Worm (Caenorhabditis elegans) whole organism, midembryonic: ENCODE measurements around the gene unc-104.
A peak's percentile ranks its signal among the peaks of the same experiment; 100 is the strongest.

Experiments
- T22C8.4 ChIP-seq: fragments of 200-800 bp; sonication (Bioruptor generic); IDR thresholded peaks from 2 replicates; pipeline ENCODE4 v1.3.6; 2022; ENCODE audit warnings: missing genetic modification characterization, missing compliant biosample characterization
- cog-1 ChIP-seq: sonication (generic microtip); optimal IDR thresholded peaks from 2 replicates; lab custom pipeline; 2016; ENCODE audit warnings: missing genetic modification characterization, missing compliant biosample characterization
- flt-1 ChIP-seq: fragments of 200-800 bp; sonication (Bioruptor generic); IDR thresholded peaks from 2 replicates; pipeline ENCODE4 v1.3.6; 2022; ENCODE audit warnings: missing genetic modification characterization, missing compliant biosample characterization
- klf-2 ChIP-seq: fragments of 200-800 bp; sonication (Bioruptor generic); conservative IDR thresholded peaks from 2 replicates; pipeline ENCODE4 v1.3.6; 2022; ENCODE audit warnings: missing genetic modification reagents, missing genetic modification characterization, missing compliant biosample characterization
- med-1 ChIP-seq: sonication (generic microtip); optimal IDR thresholded peaks from 2 replicates; lab custom pipeline; 2017; ENCODE audit warnings: missing genetic modification characterization, mild to moderate bottlenecking, missing compliant biosample characterization, antibody characterized with exemption, missing genetic modification reagents; ENCODE audit not compliant: insufficient read depth
- ref-1 ChIP-seq: fragments of 200-800 bp; sonication (Bioruptor generic); conservative IDR thresholded peaks from 2 replicates; pipeline ENCODE4 v1.3.6; 2022; ENCODE audit warnings: missing genetic modification reagents, missing genetic modification characterization, missing compliant biosample characterization
- tab-1 ChIP-seq: fragments of 200-800 bp; sonication (Bioruptor generic); IDR thresholded peaks from 2 replicates; pipeline ENCODE4 v1.3.6; 2022; ENCODE audit warnings: missing genetic modification characterization, missing compliant biosample characterization
- ztf-23 ChIP-seq: fragments of 200-800 bp; sonication (Bioruptor generic); IDR thresholded peaks from 2 replicates; pipeline ENCODE4 v1.3.6; 2022; ENCODE audit warnings: missing genetic modification reagents, missing genetic modification characterization, missing compliant biosample characterization
- ztf-29 ChIP-seq: fragments of 200-800 bp; sonication (Bioruptor generic); IDR thresholded peaks from 2 replicates; pipeline ENCODE4 v1.3.6; 2022; ENCODE audit warnings: missing genetic modification reagents, missing genetic modification characterization, missing compliant biosample characterization

unc-104 gene

DNA sequence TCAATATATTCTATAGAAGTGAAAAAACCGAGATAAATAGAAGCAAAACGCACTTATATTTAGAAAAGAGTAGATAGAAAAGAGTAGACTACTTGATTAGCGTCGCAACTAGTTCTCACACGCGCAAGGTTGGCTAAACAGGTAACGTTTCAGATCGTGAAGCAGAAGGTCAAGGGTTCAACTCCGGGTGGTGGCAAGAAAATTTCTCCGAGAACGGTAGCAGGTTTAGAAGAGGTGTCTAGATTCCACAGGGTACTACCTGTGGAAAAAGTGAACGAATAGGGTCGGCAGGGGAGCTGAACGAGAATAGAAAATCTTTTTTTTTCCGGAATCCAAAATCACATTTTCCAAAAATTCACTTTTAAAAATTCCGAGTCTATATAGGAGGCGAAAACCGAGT lies 47.3 kb downstream of the unc-104 start:
- TF ChIP-seq ref-1 (GFP tag; lab: Robert Waterston, UW) (0 out of 2 replicates have a peak, but pooled peaks have one; percentile 34), flt-1 (GFP tag; lab: Robert Waterston, UW) (peak; percentile 72; the same call in 1 of the 2 replicates), klf-2 (GFP tag; lab: Robert Waterston, UW) (0 out of 2 replicates have a peak, but pooled peaks have one; percentile 19), ztf-23 (peak; percentile 49; the same call in 1 of the 2 replicates), tab-1 (GFP tag; lab: Robert Waterston, UW) (peak; percentile 15; the same call in 1 of the 2 replicates)

DNA sequence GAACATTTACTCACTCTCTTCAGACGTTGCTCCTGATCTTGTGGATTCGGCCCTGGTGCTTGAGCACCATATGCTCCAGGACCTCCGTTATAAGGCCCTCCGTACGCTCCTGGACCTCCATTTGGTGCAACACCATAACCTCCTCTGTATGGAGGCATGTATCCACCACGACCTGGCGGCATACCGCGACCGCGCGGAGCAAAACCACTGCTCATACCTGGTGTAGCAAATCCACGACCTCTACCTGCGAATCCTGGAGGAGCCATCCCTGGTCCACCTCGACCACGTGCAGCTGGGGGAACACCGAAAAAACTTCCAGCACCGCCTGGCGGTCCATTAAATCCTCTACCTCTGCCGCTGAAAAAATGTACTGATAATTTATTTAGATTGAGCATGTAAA lies 54.7 kb downstream of the unc-104 start:
- 0 out of 2 replicates have a peak, but pooled peaks have one; percentile 59 for TF ChIP-seq tab-1 (GFP tag; lab: Robert Waterston, UW)
- TF ChIP-seq ref-1 (GFP tag; lab: Robert Waterston, UW) = no peak

DNA sequence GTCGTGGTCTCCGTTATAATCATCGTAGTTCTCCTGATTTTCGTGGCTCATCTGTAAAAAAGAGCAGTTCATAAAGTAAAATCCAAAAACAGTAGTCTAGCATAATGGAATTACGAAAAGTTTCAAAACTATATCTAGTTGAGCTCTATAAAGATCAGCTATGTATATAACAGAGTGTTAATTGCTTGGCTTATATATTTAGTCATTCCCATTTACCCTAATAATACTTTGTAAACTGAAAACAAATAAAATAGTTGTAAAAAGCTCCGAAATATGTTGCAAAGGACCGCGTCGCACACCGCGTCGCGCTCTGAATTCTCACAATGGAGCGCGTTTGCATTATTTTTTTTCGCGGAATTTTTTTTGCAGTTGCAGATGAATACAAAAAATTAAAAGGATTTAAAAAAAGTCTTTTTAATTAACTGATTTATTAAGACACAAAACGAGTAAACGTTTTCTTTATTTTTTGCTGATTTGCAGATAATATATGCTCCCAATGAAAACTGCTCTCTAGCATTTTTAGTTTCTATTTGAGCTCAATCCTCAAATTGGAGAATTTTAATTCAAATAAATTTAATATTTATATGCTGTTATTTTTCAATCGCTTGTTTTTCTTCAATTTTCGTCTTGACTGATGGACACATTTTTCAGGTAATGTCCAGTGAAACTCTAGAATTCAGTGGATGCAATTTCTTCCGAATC lies 55.4 kb downstream of the unc-104 start, which contains the start of the genes tcer-1 and ZK1127.5:
TSS of gene tcer-1 (minus strand) at position 51 of the 702 bp plus-strand sequence.
TSS of gene ZK1127.5 (plus strand) at position 652 of the 702 bp plus-strand sequence.
- TF ChIP-seq tab-1 (GFP tag; lab: Robert Waterston, UW) = no peak
- no peak for TF ChIP-seq ztf-29
- no peak for TF ChIP-seq T22C8.4

DNA sequence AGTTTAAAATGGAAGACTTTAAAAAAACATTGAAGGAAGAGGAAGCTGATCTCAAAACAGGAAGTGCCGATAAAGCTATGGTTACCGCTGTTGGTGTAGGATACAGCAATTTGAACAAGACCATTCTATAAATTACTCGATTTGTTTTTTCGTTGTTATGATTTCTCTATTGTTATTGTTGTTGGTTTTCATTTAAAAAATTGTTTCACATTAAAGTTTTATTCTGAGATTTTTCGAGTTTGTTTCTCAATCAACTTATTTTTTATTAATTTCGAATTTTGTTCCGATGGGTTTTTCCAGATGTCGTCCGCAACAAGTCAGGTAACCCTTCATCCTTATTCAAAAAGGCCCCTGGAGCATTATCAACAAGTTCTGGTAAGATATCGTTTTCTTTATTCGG lies 57.0 kb downstream of the unc-104 start, which contains the start of gene ZK1127.12:
TSS of gene ZK1127.12 (plus strand) at position 301 of the 400 bp plus-strand sequence.
- TF ChIP-seq flt-1 (GFP tag; lab: Robert Waterston, UW) = no peak

DNA sequence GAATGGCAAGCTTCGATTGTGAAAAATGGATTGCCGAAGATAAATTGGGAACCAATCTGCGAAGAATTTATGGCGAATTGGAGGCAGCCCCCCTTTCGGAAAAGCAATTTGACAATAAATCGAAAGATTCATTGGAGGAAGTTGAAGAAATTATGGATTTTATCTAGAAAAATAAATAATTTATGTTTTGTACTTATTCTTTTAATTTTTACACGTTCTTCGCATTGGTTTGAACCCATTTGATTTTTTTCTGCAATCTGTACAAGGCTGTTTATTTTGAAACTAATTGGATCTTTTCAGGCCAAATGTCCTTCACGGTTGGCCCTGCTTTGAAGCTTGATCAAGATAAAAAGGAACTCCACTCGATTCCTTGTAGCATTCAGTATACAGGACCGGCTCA lies 58.2 kb downstream of the unc-104 start, which contains the start of gene ZK1127.13:
TSS of gene ZK1127.13 (plus strand) at position 301 of the 400 bp plus-strand sequence.
- TF ChIP-seq ztf-29 (no peak), med-1 (no peak), T22C8.4 (no peak), klf-2 (GFP tag; lab: Robert Waterston, UW) (no peak), cog-1 (tag; lab: Kevin White, UChicago) (no peak), ztf-23 (no peak), ref-1 (GFP tag; lab: Robert Waterston, UW) (no peak), flt-1 (GFP tag; lab: Robert Waterston, UW) (no peak), tab-1 (GFP tag; lab: Robert Waterston, UW) (no peak)

DNA sequence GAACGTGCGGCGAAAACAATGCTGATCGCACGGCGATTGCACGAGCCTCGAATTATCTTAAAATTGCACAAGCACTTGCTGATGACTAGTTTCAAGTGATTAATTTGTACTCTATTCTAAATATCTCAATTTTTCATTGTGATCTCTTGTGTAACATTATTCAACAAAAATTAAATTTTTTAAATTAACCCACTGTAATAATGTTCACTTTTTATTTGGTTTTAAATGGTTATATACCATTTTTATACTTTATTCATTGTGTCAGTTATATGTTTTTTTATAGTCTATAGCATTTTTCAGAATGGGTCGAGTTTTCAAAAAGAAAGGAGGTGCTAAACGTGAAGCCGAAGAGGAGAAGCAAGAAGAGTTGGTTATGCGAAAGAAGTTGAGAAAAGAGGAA lies 58.9 kb downstream of the unc-104 start, which contains the start of gene ZK1127.4:
TSS of gene ZK1127.4 (plus strand) at position 301 of the 400 bp plus-strand sequence.
- no peak for TF ChIP-seq flt-1 (GFP tag; lab: Robert Waterston, UW)
- TF ChIP-seq klf-2 (GFP tag; lab: Robert Waterston, UW) = no peak
- TF ChIP-seq ztf-29 = no peak
- no peak for TF ChIP-seq T22C8.4
- TF ChIP-seq cog-1 (tag; lab: Kevin White, UChicago) = no peak
- no peak for TF ChIP-seq med-1
- no peak for TF ChIP-seq ref-1 (GFP tag; lab: Robert Waterston, UW)
- TF ChIP-seq ztf-23 = no peak
- TF ChIP-seq tab-1 (GFP tag; lab: Robert Waterston, UW) = no peak

DNA sequence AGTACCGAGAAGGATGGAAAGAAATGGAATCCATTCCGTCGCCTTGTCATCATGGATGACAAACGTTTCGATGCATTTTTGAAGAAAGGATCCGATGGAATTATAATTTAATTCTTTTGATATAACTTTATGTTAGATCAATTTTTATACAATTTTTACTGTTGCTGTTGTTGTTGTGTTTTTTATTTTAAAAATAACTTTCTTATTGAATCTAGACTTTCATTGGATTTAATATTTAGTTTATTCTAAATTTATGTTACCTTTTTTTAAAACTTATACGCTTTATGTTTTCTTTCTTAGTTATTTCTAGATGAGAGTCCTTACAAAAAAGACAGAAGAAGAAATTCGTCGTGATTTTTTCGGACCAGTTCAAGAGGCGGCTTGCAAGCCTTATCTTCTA lies 60.2 kb downstream of the unc-104 start, which contains the start of gene ZK1127.3:
TSS of gene ZK1127.3 (plus strand) at position 301 of the 400 bp plus-strand sequence.
- TF ChIP-seq flt-1 (GFP tag; lab: Robert Waterston, UW) (no peak), med-1 (no peak), cog-1 (tag; lab: Kevin White, UChicago) (no peak), ref-1 (GFP tag; lab: Robert Waterston, UW) (no peak), T22C8.4 (no peak), tab-1 (GFP tag; lab: Robert Waterston, UW) (no peak), ztf-29 (no peak), ztf-23 (no peak), klf-2 (GFP tag; lab: Robert Waterston, UW) (no peak)

DNA sequence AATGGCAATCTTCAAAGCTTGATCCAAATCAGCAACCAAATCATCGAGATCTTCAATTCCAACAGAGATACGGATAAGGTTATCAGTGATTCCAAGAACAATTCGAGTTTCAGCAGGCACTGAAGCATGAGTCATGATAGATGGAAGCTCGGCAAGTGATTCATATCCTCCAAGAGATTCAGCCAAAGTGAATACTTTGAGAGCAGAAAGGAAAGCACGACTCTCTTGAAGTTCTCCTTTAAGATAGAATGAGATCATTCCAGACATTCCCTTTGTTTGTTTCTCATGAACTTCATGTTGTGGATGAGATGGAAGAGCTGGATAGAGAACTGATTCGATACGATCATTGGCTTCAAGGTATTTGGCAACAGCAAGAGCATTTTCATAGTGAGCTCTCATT lies 61.5 kb downstream of the unc-104 start:
- TF ChIP-seq med-1 (no peak), flt-1 (GFP tag; lab: Robert Waterston, UW) (no peak), ztf-23 (no peak), cog-1 (tag; lab: Kevin White, UChicago) (no peak), T22C8.4 (no peak)

DNA sequence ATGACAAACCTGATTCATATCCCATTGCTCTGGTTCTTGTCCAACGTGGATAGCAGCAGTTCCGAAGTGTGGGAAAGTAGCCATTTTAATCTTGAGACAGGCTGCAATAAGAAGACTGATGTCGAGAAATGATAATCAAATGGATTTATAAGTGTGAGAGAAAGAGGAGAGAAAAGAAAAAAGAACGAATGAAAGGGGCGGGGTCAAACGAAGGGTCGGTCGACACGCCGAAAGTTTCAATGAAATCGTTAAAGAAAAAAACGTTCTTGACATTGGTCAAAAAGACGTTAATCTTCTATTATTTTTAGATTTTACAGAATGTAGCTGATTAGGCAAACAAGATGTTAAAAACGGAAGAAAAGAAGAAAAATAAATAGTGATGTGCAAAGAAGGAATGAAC lies 63.1 kb downstream of the unc-104 start, which contains the start of gene cth-2:
TSS of gene cth-2 (minus strand) at position 101 of the 400 bp plus-strand sequence.
- no peak for TF ChIP-seq cog-1 (tag; lab: Kevin White, UChicago)
- no peak for TF ChIP-seq ztf-23
- no peak for TF ChIP-seq T22C8.4
- TF ChIP-seq klf-2 (GFP tag; lab: Robert Waterston, UW) = no peak

DNA sequence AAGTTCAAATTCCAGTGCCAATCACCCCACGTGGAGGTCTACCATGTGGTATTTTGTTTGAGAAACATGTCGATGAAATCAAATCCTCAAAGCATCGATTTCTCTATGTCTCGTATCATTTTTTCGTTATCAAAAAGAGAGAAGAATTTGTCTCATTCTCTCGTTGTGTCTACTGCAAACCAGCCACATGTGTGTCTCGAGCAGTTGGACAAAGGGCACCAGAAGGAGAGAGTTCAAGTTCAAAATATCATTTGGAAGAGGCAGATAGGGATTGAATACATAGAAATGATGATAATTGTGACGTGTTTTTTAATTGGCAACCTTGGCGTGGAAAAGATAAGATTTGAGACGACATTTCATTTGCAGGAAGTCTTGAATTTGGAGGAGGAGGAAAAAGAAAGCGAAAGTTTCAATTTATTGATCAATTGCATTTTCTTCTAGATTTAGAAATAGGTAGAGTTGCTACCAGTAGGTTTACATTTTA lies 64.5 kb downstream of the unc-104 start:
- TF ChIP-seq cog-1 (tag; lab: Kevin White, UChicago) = no peak
- TF ChIP-seq flt-1 (GFP tag; lab: Robert Waterston, UW) = no peak
- TF ChIP-seq klf-2 (GFP tag; lab: Robert Waterston, UW) = no peak

DNA sequence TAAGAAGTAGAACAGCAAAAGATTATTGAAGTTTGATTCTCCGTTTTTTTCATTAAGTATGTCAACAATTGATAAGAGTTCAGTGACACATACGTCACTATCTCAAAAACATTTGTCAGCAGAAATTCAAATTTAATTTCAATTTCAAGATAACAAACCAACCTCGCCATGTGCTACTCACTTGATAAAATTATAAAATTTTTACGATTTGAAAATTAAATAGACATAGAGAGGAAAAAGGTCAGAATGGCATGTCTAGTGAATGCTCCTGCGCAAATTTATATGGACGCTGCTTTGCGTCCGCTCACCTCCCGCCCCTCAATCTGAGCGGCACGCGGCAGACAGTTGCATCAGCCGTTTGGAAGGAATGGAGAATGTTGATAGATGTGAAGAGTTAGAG lies 65.4 kb downstream of the unc-104 start:
- TF ChIP-seq ref-1 (GFP tag; lab: Robert Waterston, UW) (no peak), klf-2 (GFP tag; lab: Robert Waterston, UW) (no peak), ztf-23 (no peak), cog-1 (tag; lab: Kevin White, UChicago) (no peak), tab-1 (GFP tag; lab: Robert Waterston, UW) (no peak), T22C8.4 (no peak), flt-1 (GFP tag; lab: Robert Waterston, UW) (no peak), med-1 (no peak), ztf-29 (no peak)
